Fruit fly (Drosophila melanogaster) whole organism, embryonic: ENCODE data around the gene CG17744.

Experiments used
- Awh ChIP-seq: fragments of 200-800 bp; sonication (Bioruptor generic); IDR thresholded peaks from 2 replicates; pipeline ENCODE4, ENCODE4 v1.3.6; 2022; ENCODE audit warnings: missing biosample characterization, missing genetic modification characterization
- CG10654 ChIP-seq: fragments of 200-800 bp; sonication (Bioruptor generic); optimal IDR thresholded peaks from 2 replicates; lab custom pipeline; 2016; ENCODE audit warnings: missing biosample characterization, missing genetic modification characterization
- CG11504 ChIP-seq: fragments of 200-800 bp; sonication (Bioruptor generic); optimal IDR thresholded peaks from 3 replicates; lab custom pipeline; 2019; ENCODE audit warnings: missing biosample characterization, mild to moderate bottlenecking, missing genetic modification characterization, moderate library complexity
- CG13287 ChIP-seq: fragments of 200-800 bp; sonication (Bioruptor generic); IDR thresholded peaks from 2 replicates; pipeline ENCODE4 v1.3.6; 2022; ENCODE audit warnings: missing biosample characterization, missing genetic modification characterization; ENCODE audit not compliant: partially characterized antibody
- CG15514 ChIP-seq: fragments of 200-800 bp; sonication (Bioruptor generic); optimal IDR thresholded peaks from 3 replicates; lab custom pipeline; 2017; ENCODE audit warnings: missing biosample characterization, missing genetic modification characterization, mild to moderate bottlenecking, moderate library complexity, missing genetic modification reagents
- CG18619 ChIP-seq: fragments of 200-800 bp; sonication (Bioruptor generic); optimal IDR thresholded peaks from 3 replicates; lab custom pipeline; 2017; ENCODE audit warnings: missing biosample characterization, mild to moderate bottlenecking, missing genetic modification characterization
- CG2202 ChIP-seq: fragments of 200-800 bp; sonication (Bioruptor generic); optimal IDR thresholded peaks from 2 replicates; lab custom pipeline; 2018; ENCODE audit warnings: missing biosample characterization, mild to moderate bottlenecking, missing genetic modification characterization
- CG33213 ChIP-seq: fragments of 200-800 bp; sonication (Bioruptor generic); optimal IDR thresholded peaks from 3 replicates; lab custom pipeline; 2016; ENCODE audit warnings: missing biosample characterization, missing genetic modification characterization
- CG6254 ChIP-seq: fragments of 200-800 bp; sonication (Bioruptor generic); optimal IDR thresholded peaks from 3 replicates; lab custom pipeline; 2017; ENCODE audit warnings: mild to moderate bottlenecking, missing biosample characterization, missing genetic modification reagents, missing genetic modification characterization
- CG6683 ChIP-seq: fragments of 200-800 bp; sonication (Bioruptor generic); optimal IDR thresholded peaks from 2 replicates; lab custom pipeline; 2017; ENCODE audit warnings: missing biosample characterization, mild to moderate bottlenecking, missing genetic modification characterization, missing genetic modification reagents
- CG7372 ChIP-seq: fragments of 200-800 bp; sonication (Bioruptor generic); IDR thresholded peaks from 2 replicates; pipeline ENCODE4 v1.3.6; 2022; ENCODE audit warnings: missing biosample characterization, missing genetic modification characterization
- CG7556 ChIP-seq: fragments of 200-800 bp; sonication (Bioruptor generic); optimal IDR thresholded peaks from 2 replicates; lab custom pipeline; 2017; ENCODE audit warnings: missing biosample characterization, mild to moderate bottlenecking, missing genetic modification characterization
- CG7745 ChIP-seq: fragments of 200-800 bp; sonication (Bioruptor generic); optimal IDR thresholded peaks from 2 replicates; lab custom pipeline; 2018; ENCODE audit warnings: missing biosample characterization, mild to moderate bottlenecking, missing genetic modification characterization, moderate library complexity
- CG9817 ChIP-seq: fragments of 200-800 bp; sonication (Bioruptor generic); optimal IDR thresholded peaks from 2 replicates; lab custom pipeline; 2018; ENCODE audit warnings: missing biosample characterization, mild to moderate bottlenecking, missing genetic modification characterization, moderate library complexity
- Ets65A ChIP-seq: fragments of 200-800 bp; sonication (Bioruptor generic); peaks from one replicate; lab custom pipeline; 2016; ENCODE audit warnings: missing biosample characterization, missing genetic modification characterization
- Gsc ChIP-seq: fragments of 200-800 bp; sonication (Bioruptor generic); IDR thresholded peaks from 2 replicates; pipeline ENCODE4 v1.3.6; 2022; ENCODE audit warnings: missing biosample characterization, missing genetic modification characterization
- HLH4C ChIP-seq: fragments of 200-800 bp; sonication (Bioruptor generic); IDR thresholded peaks from 3 replicates; pipeline ENCODE4 v1.3.6; 2022; ENCODE audit warnings: missing biosample characterization, missing genetic modification characterization; ENCODE audit not compliant: partially characterized antibody
- Rfx ChIP-seq: fragments of 200-800 bp; sonication (Bioruptor generic); IDR thresholded peaks from 2 replicates; pipeline ENCODE4 v1.3.6; 2022; ENCODE audit warnings: missing biosample characterization, missing genetic modification characterization
- Sin3A ChIP-seq: fragments of >200 bp; optimal IDR thresholded peaks from 2 replicates; lab custom pipeline; 2018
- ab ChIP-seq: fragments of 200-800 bp; sonication (Bioruptor generic); optimal IDR thresholded peaks from 2 replicates; lab custom pipeline; 2016; ENCODE audit warnings: missing biosample characterization, missing genetic modification characterization
- chif ChIP-seq, 2 experiments: fragments of 200-800 bp; sonication (Bioruptor generic); optimal IDR thresholded peaks; 3 replicates each; lab custom pipeline; 2016; ENCODE audit warnings: missing biosample characterization in 2 of 2, missing genetic modification characterization in 2 of 2
- ci ChIP-seq: fragments of 200-800 bp; sonication (Bioruptor generic); IDR thresholded peaks from 3 replicates; pipeline ENCODE4 v1.3.6; 2022; ENCODE audit warnings: missing biosample characterization, missing genetic modification characterization
- crol ChIP-seq: fragments of 200-800 bp; sonication (Bioruptor generic); IDR thresholded peaks from 2 replicates; pipeline ENCODE4 v1.3.6; 2022; ENCODE audit warnings: missing biosample characterization, missing genetic modification characterization
- dimm ChIP-seq: fragments of 200-800 bp; sonication (Bioruptor generic); IDR thresholded peaks from 2 replicates; pipeline ENCODE4 v1.3.6; 2022; ENCODE audit warnings: missing biosample characterization, missing genetic modification characterization
- dm ChIP-seq: fragments of 200-800 bp; sonication (Bioruptor generic); optimal IDR thresholded peaks from 3 replicates; lab custom pipeline; 2016; ENCODE audit warnings: missing biosample characterization, missing genetic modification characterization
- dpn ChIP-seq, 2 experiments: fragments of 200-800 bp; sonication (Bioruptor generic); optimal IDR thresholded peaks; 3 replicates each; lab custom pipeline; 2016; ENCODE audit warnings: missing biosample characterization in 2 of 2, missing genetic modification characterization in 2 of 2
- esg ChIP-seq: fragments of 200-800 bp; sonication (Bioruptor generic); conservative IDR thresholded peaks from 2 replicates; pipeline ENCODE4 v1.3.6; 2022; ENCODE audit warnings: missing biosample characterization, missing genetic modification characterization
- fd64A ChIP-seq: fragments of 200-800 bp; sonication (Bioruptor generic); optimal IDR thresholded peaks from 3 replicates; lab custom pipeline; 2018; ENCODE audit warnings: missing biosample characterization, mild to moderate bottlenecking, missing genetic modification characterization
- fu2 ChIP-seq: fragments of 200-800 bp; sonication (Bioruptor generic); optimal IDR thresholded peaks from 2 replicates; lab custom pipeline; 2016; ENCODE audit warnings: missing biosample characterization, missing genetic modification characterization
- grau ChIP-seq: fragments of 200-800 bp; optimal IDR thresholded peaks from 3 replicates; lab custom pipeline; 2019; ENCODE audit warnings: missing biosample characterization, mild to moderate bottlenecking, missing genetic modification characterization, moderate library complexity
- lilli ChIP-seq: fragments of 200-800 bp; sonication (Bioruptor generic); optimal IDR thresholded peaks from 3 replicates; lab custom pipeline; 2016; ENCODE audit warnings: missing biosample characterization, missing genetic modification characterization
- lola ChIP-seq, 3 experiments: fragments of >200 bp in 2 of 3; fragments of 200-800 bp in 1 of 3; sonication (Bioruptor generic) in 1 of 3; optimal IDR thresholded peaks; 2 replicates each; lab custom pipeline; 2017 to 2019; ENCODE audit warnings: missing biosample characterization in 3 of 3, missing genetic modification characterization in 3 of 3, mild to moderate bottlenecking in 1 of 3, moderate library complexity in 1 of 3
- mld ChIP-seq: fragments of 200-800 bp; sonication (Bioruptor generic); IDR thresholded peaks from 3 replicates; pipeline ENCODE4 v1.3.6; 2022; ENCODE audit warnings: missing biosample characterization, missing genetic modification characterization; ENCODE audit not compliant: partially characterized antibody
- nerfin-2 ChIP-seq: fragments of 200-800 bp; sonication (Bioruptor generic); IDR thresholded peaks from 2 replicates; pipeline ENCODE4 v1.3.6; 2022; ENCODE audit warnings: missing biosample characterization, missing genetic modification characterization; ENCODE audit not compliant: partially characterized antibody
- pho ChIP-seq: fragments of 200-800 bp; sonication (Bioruptor generic); optimal IDR thresholded peaks from 2 replicates; lab custom pipeline; 2016; ENCODE audit warnings: missing biosample characterization, missing genetic modification characterization
- pnt ChIP-seq: fragments of 200-800 bp; sonication (Bioruptor generic); optimal IDR thresholded peaks from 3 replicates; lab custom pipeline; 2016; ENCODE audit warnings: missing biosample characterization, missing genetic modification characterization
- psq ChIP-seq: fragments of 200-800 bp; sonication (Bioruptor generic); optimal IDR thresholded peaks from 2 replicates; lab custom pipeline; 2017; ENCODE audit warnings: missing biosample characterization, missing genetic modification characterization
- pum ChIP-seq: fragments of 200-800 bp; sonication (Bioruptor generic); optimal IDR thresholded peaks from 2 replicates; lab custom pipeline; 2016; ENCODE audit warnings: missing biosample characterization, missing genetic modification characterization
- rib ChIP-seq: fragments of 200-800 bp; sonication (Bioruptor generic); IDR thresholded peaks from 2 replicates; pipeline ENCODE4 v1.3.6; 2022; ENCODE audit warnings: missing biosample characterization, missing genetic modification characterization
- slp2 ChIP-seq: fragments of 200-800 bp; sonication (Bioruptor generic); optimal IDR thresholded peaks from 2 replicates; lab custom pipeline; 2016; ENCODE audit warnings: missing biosample characterization, missing genetic modification characterization
- unpg ChIP-seq: fragments of 200-800 bp; sonication (Bioruptor generic); optimal IDR thresholded peaks from 3 replicates; lab custom pipeline; 2018; ENCODE audit warnings: missing biosample characterization, mild to moderate bottlenecking, missing genetic modification characterization, moderate library complexity

CG17744 gene

DNA sequence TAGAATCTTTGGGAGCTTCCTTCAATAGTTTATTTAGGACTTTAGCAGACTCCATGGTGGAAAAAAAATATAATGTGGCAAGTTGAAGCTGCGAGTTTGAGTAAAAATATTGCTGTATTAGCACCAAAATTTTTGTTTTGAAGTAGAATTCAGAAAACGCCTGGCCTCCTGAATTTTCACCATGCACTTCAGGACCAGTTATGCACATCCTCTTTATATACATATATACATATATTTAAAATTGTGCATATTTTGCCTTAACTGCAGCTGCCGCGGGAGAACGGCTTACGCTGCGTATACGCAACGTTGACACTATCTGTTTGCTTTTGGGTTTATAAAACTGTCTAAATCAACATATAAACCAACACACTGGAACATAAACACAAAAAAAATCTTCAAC lies at the start of gene CG17744:
TSS of gene CG17744 (minus strand) at position 101 of the 400 bp plus-strand sequence.
- TF ChIP-seq Rfx (GFP tag; lab: Robert Waterston, UW) = no peak
- no peak for TF ChIP-seq CG6683 (GFP tag; lab: Kevin White, UChicago)
- TF ChIP-seq CG7372 (GFP tag; lab: Robert Waterston, UW) = no peak
- TF ChIP-seq CG9817 = no peak
- TF ChIP-seq CG10654 (GFP tag; lab: Kevin White, UChicago) = no peak
- TF ChIP-seq pho (GFP tag; lab: Kevin White, UChicago) = no peak
- no peak for TF ChIP-seq CG15514 (GFP tag; lab: Kevin White, UChicago)

dm6 chr3L:7075147-7075546 lies 48.6 kb upstream of the CG17744 start, which contains the start of gene CG34030:
Gene CG34030, minus strand, starts transcription at chr3L:7075247.
- TF ChIP-seq CG2202 (tag; lab: Kevin White, UChicago) (no peak), Sin3A (lab: Kevin White, UChicago) (no peak), ab (no peak), esg (GFP tag; lab: Robert Waterston, UW) (no peak), grau (tag; lab: Kevin White, UChicago) (no peak), lilli (GFP tag; lab: Kevin White, UChicago) (no peak), slp2 (GFP tag; lab: Kevin White, UChicago) (no peak), nerfin-2 (no peak), psq (GFP tag; lab: Kevin White, UChicago) (no peak), dpn (GFP tag; optimal IDR thresholded peaks at IDR 0.05; lab: Kevin White, UChicago) (no peak), CG7556 (GFP tag; lab: Kevin White, UChicago) (no peak), pum (GFP tag; lab: Kevin White, UChicago) (no peak), unpg (GFP tag; lab: Kevin White, UChicago) (no peak), fd64A (GFP tag; lab: Kevin White, UChicago) (no peak), ci (GFP tag; lab: Robert Waterston, UW) (no peak), chif (GFP tag; optimal IDR thresholded peaks at IDR 0.05; lab: Kevin White, UChicago) (no peak), Awh (no peak), dm (GFP tag; lab: Kevin White, UChicago) (no peak), CG11504 (tag; lab: Kevin White, UChicago) (no peak), dimm (no peak)

DNA sequence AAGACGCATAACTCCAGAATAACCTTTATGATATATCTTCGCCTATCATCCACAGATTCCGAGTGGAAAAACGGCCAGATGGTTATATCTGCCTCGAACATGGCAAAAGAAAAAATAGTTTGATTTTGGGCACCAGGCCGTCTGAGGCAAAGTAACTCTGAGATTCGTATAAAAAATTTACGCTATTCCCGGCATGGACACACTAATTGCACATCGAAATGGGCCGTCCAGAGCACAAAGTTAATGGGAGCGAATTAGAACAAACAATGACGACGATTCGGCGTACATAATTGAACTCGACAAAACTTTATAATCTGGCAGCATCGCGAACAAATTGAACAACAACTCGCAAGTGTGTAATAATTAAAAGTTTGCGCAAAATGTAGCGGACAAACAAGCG lies 42.5 kb upstream of the CG17744 start, which contains the start of gene CG32391:
TSS of gene CG32391 (minus strand) at position 101 of the 400 bp plus-strand sequence.
- peak; percentile 29 for TF ChIP-seq Ets65A (GFP tag; lab: Kevin White, UChicago)
- no peak for TF ChIP-seq rib (GFP tag; lab: Robert Waterston, UW)
- TF ChIP-seq, all 482 proteins: peak for 1

dm6 chr3L:7066014-7066413 lies 39.4 kb upstream of the CG17744 start, which contains the start of gene CG14823:
Gene CG14823, plus strand, starts transcription at chr3L:7066314.
- TF ChIP-seq HLH4C (GFP tag; lab: Robert Waterston, UW) = no peak
- TF ChIP-seq CG6254 (GFP tag; lab: Kevin White, UChicago) = no peak
- TF ChIP-seq CG33213 = no peak
- no peak for TF ChIP-seq CG7745
- no peak for TF ChIP-seq pnt
- no peak for TF ChIP-seq CG13287 (GFP tag; lab: Robert Waterston, UW)
- TF ChIP-seq lola (GFP tag; optimal IDR thresholded peaks at IDR 0.05; lab: Kevin White, UChicago) = no peak
- no peak for TF ChIP-seq crol (GFP tag; lab: Robert Waterston, UW)
- TF ChIP-seq mld (GFP tag; lab: Robert Waterston, UW) = no peak
- TF ChIP-seq CG18619 (GFP tag; lab: Kevin White, UChicago) = no peak
- no peak for TF ChIP-seq Gsc (GFP tag; lab: Robert Waterston, UW)
- TF ChIP-seq fu2 = no peak
